Worm (Caenorhabditis elegans) whole organism, L2 larva: ENCODE data around the gene clec-42.

Experiments
- C34F6.9 ChIP-seq: fragments of 150-350 bp; optimal IDR thresholded peaks from 2 replicates; lab custom pipeline; 2014; ENCODE audit warnings: missing biosample characterization, missing genetic modification characterization
- F13H6.1 ChIP-seq: sonication (generic microtip); optimal IDR thresholded peaks from 2 replicates; lab custom pipeline; 2016; ENCODE audit warnings: missing genetic modification characterization, missing compliant biosample characterization
- R02D3.7 ChIP-seq: fragments of 150-350 bp; optimal IDR thresholded peaks from 2 replicates; lab custom pipeline; 2014; ENCODE audit warnings: missing biosample characterization, missing genetic modification characterization
- Y55F3AM.14 ChIP-seq: fragments of 200-800 bp; sonication (Bioruptor generic); optimal IDR thresholded peaks from 2 replicates; lab custom pipeline; 2018; ENCODE audit warnings: mild to moderate bottlenecking, missing genetic modification characterization, missing compliant biosample characterization
- ZK546.5 ChIP-seq: sonication (generic microtip); optimal IDR thresholded peaks from 2 replicates; lab custom pipeline; 2017; ENCODE audit warnings: missing biosample characterization, missing genetic modification characterization
- alr-1 ChIP-seq: fragments of 150-350 bp; optimal IDR thresholded peaks from 2 replicates; lab custom pipeline; 2014; ENCODE audit warnings: missing biosample characterization, missing genetic modification characterization
- ceh-16 ChIP-seq: fragments of 150-350 bp; optimal IDR thresholded peaks from 2 replicates; lab custom pipeline; 2014; ENCODE audit warnings: missing biosample characterization, missing genetic modification characterization
- dmd-4 ChIP-seq: sonication (generic microtip); optimal IDR thresholded peaks from 2 replicates; lab custom pipeline; 2017; ENCODE audit warnings: missing biosample characterization, missing genetic modification characterization
- egl-27 ChIP-seq: sonication (generic microtip); optimal IDR thresholded peaks from 3 replicates; lab custom pipeline; 2017; ENCODE audit warnings: missing biosample characterization, missing genetic modification reagents, missing genetic modification characterization
- elt-1 ChIP-seq: fragments of 150-350 bp; optimal IDR thresholded peaks from 2 replicates; lab custom pipeline; 2014; ENCODE audit warnings: missing biosample characterization, missing genetic modification characterization
- elt-3 ChIP-seq: sonication (generic microtip); optimal IDR thresholded peaks from 2 replicates; lab custom pipeline; 2017; ENCODE audit warnings: missing biosample characterization, missing genetic modification characterization
- fos-1 ChIP-seq: fragments of 150-350 bp; optimal IDR thresholded peaks from 2 replicates; lab custom pipeline; 2014; ENCODE audit warnings: missing biosample characterization, missing genetic modification characterization
- lin-11 ChIP-seq: fragments of 150-350 bp; sonication (generic microtip); optimal IDR thresholded peaks from 2 replicates; lab custom pipeline; 2014; ENCODE audit warnings: missing biosample characterization, missing genetic modification characterization, inconsistent platforms, mixed read lengths
- lin-13 ChIP-seq: fragments of 150-350 bp; optimal IDR thresholded peaks from 2 replicates; lab custom pipeline; 2014; ENCODE audit warnings: missing biosample characterization, missing genetic modification reagents, missing genetic modification characterization
- lin-39 ChIP-seq: fragments of 150-350 bp; optimal IDR thresholded peaks from 2 replicates; lab custom pipeline; 2014; ENCODE audit warnings: missing biosample characterization, missing genetic modification reagents, missing genetic modification characterization
- lsy-2 ChIP-seq, 2 experiments: fragments of 150-350 bp in 1 of 2; sonication (generic microtip) in 1 of 2; optimal IDR thresholded peaks; 2 replicates each; lab custom pipeline; 2014 to 2017; ENCODE audit warnings: missing biosample characterization in 2 of 2, missing genetic modification characterization in 2 of 2
- mab-5 ChIP-seq: fragments of 150-350 bp; optimal IDR thresholded peaks from 2 replicates; lab custom pipeline; 2014; ENCODE audit warnings: missing biosample characterization, missing genetic modification characterization
- mbf-1 ChIP-seq: sonication (generic microtip); optimal IDR thresholded peaks from 2 replicates; lab custom pipeline; 2017; ENCODE audit warnings: missing biosample characterization, missing genetic modification characterization
- mdl-1 ChIP-seq, 2 experiments: fragments of 150-350 bp in 1 of 2; sonication (generic microtip) in 1 of 2; optimal IDR thresholded peaks; 2 replicates each; lab custom pipeline; 2017; ENCODE audit warnings: missing biosample characterization in 2 of 2, missing genetic modification characterization in 2 of 2
- nhr-10 ChIP-seq: sonication (generic microtip); optimal IDR thresholded peaks from 2 replicates; lab custom pipeline; 2017; ENCODE audit warnings: missing biosample characterization, missing genetic modification characterization
- nhr-11 ChIP-seq: fragments of 150-350 bp; optimal IDR thresholded peaks from 2 replicates; lab custom pipeline; 2014; ENCODE audit warnings: missing biosample characterization, missing genetic modification characterization
- nhr-12 ChIP-seq: fragments of 150-350 bp; optimal IDR thresholded peaks from 2 replicates; lab custom pipeline; 2014; ENCODE audit warnings: missing biosample characterization, missing genetic modification characterization
- nhr-129 ChIP-seq: fragments of 150-350 bp; optimal IDR thresholded peaks from 2 replicates; lab custom pipeline; 2014; ENCODE audit warnings: missing biosample characterization, missing genetic modification characterization
- nhr-21 ChIP-seq: fragments of 150-350 bp; optimal IDR thresholded peaks from 2 replicates; lab custom pipeline; 2014; ENCODE audit warnings: missing biosample characterization, missing genetic modification characterization
- nhr-23 ChIP-seq: fragments of 150-350 bp; optimal IDR thresholded peaks from 2 replicates; lab custom pipeline; 2014; ENCODE audit warnings: missing biosample characterization, missing genetic modification reagents, missing genetic modification characterization
- nhr-237 ChIP-seq: fragments of 150-350 bp; optimal IDR thresholded peaks from 2 replicates; lab custom pipeline; 2014; ENCODE audit warnings: missing biosample characterization, missing genetic modification characterization
- nhr-6 ChIP-seq: fragments of 150-350 bp; optimal IDR thresholded peaks from 2 replicates; lab custom pipeline; 2014; ENCODE audit warnings: missing biosample characterization, missing genetic modification characterization
- sem-4 ChIP-seq: fragments of 150-350 bp; optimal IDR thresholded peaks from 2 replicates; lab custom pipeline; 2014; ENCODE audit warnings: missing biosample characterization, missing genetic modification reagents, missing genetic modification characterization
- skn-1 ChIP-seq: sonication (generic microtip); optimal IDR thresholded peaks from 2 replicates; lab custom pipeline; 2017; ENCODE audit warnings: missing biosample characterization, missing genetic modification characterization
- sma-9 ChIP-seq, 2 experiments: fragments of 150-350 bp in 1 of 2; sonication (generic microtip) in 1 of 2; optimal IDR thresholded peaks; 2 replicates each; lab custom pipeline; 2014 to 2016; ENCODE audit warnings: missing genetic modification characterization in 2 of 2, mild to moderate bottlenecking in 1 of 2, missing biosample characterization in 1 of 2, missing compliant biosample characterization in 1 of 2, missing genetic modification reagents in 1 of 2, moderate library complexity in 1 of 2
- unc-39 ChIP-seq: fragments of 150-350 bp; optimal IDR thresholded peaks from 2 replicates; lab custom pipeline; 2014; ENCODE audit warnings: missing biosample characterization, missing genetic modification characterization
- unc-55 ChIP-seq: fragments of 150-350 bp; sonication (generic microtip); optimal IDR thresholded peaks from 3 replicates; lab custom pipeline; 2014; ENCODE audit warnings: missing biosample characterization, missing genetic modification reagents, missing genetic modification characterization
- unc-62 ChIP-seq: fragments of 150-350 bp; optimal IDR thresholded peaks from 2 replicates; lab custom pipeline; 2014; ENCODE audit warnings: missing biosample characterization, missing genetic modification reagents, missing genetic modification characterization
- zag-1 ChIP-seq: fragments of 150-350 bp; optimal IDR thresholded peaks from 2 replicates; lab custom pipeline; 2014; ENCODE audit warnings: missing biosample characterization, missing genetic modification characterization
- ztf-1 ChIP-seq: fragments of 200-800 bp; sonication (Bioruptor generic); conservative IDR thresholded peaks from 2 replicates; pipeline ENCODE4 v1.3.6; 2022; ENCODE audit warnings: missing genetic modification characterization, missing compliant biosample characterization
- ztf-11 ChIP-seq: sonication (generic microtip); optimal IDR thresholded peaks from 2 replicates; lab custom pipeline; 2017; ENCODE audit warnings: missing biosample characterization, missing genetic modification characterization
- ztf-4 ChIP-seq: fragments of 150-350 bp; optimal IDR thresholded peaks from 2 replicates; lab custom pipeline; 2014; ENCODE audit warnings: missing biosample characterization, missing genetic modification characterization

The clec-42 gene

ce11 chrV:18184910-18185309, 6.3 kb upstream of the clec-42 start, which contains the start of gene C31G12.3:
Gene C31G12.3, plus strand, starts transcription at chrV:18185210.
- TF ChIP-seq Y55F3AM.14 (GFP tag; lab: Kevin White, UChicago) (no peak), ZK546.5 (tag; lab: Kevin White, UChicago) (no peak), unc-39 (tag; lab: Kevin White, UChicago) (no peak), nhr-129 (tag; lab: Kevin White, UChicago) (no peak), R02D3.7 (tag; lab: Kevin White, UChicago) (no peak), C34F6.9 (tag; lab: Kevin White, UChicago) (no peak), mab-5 (no peak), sma-9 (GFP tag; optimal IDR thresholded peaks at IDR 0.05; lab: Kevin White, UChicago) (no peak), sma-9 (tag; optimal IDR thresholded peaks at IDR 0.05; lab: Kevin White, UChicago) (no peak)

ce11 chrV:18188328-18188727, 2.9 kb upstream of the clec-42 start, which contains the start of gene clec-245:
Gene clec-245, minus strand, starts transcription at chrV:18188428.
- no peak for TF ChIP-seq sem-4 (tag; lab: Kevin White, UChicago)
- no peak for TF ChIP-seq mab-5
- TF ChIP-seq zag-1 (tag; lab: Kevin White, UChicago): no peak
- TF ChIP-seq nhr-10 (tag; lab: Kevin White, UChicago): no peak
- TF ChIP-seq C34F6.9 (tag; lab: Kevin White, UChicago): no peak
- no peak for TF ChIP-seq nhr-21
- no peak for TF ChIP-seq dmd-4 (tag; lab: Kevin White, UChicago)
- TF ChIP-seq elt-3: no peak
- no peak for TF ChIP-seq nhr-23 (tag; lab: Kevin White, UChicago)
- TF ChIP-seq F13H6.1 (tag; lab: Kevin White, UChicago): no peak
- no peak for TF ChIP-seq nhr-11 (tag; lab: Kevin White, UChicago)
- no peak for TF ChIP-seq R02D3.7 (tag; lab: Kevin White, UChicago)
- no peak for TF ChIP-seq mbf-1 (tag; lab: Kevin White, UChicago)
- TF ChIP-seq, all 48 proteins: peak for 0

ce11 chrV:18189181-18189580, 2.0 kb upstream of the clec-42 start, which contains the start of gene clec-246:
Gene clec-246, plus strand, starts transcription at chrV:18189481.
- TF ChIP-seq ZK546.5 (tag; lab: Kevin White, UChicago): no peak
- no peak for TF ChIP-seq zag-1 (tag; lab: Kevin White, UChicago)
- TF ChIP-seq R02D3.7 (tag; lab: Kevin White, UChicago): no peak
- TF ChIP-seq nhr-11 (tag; lab: Kevin White, UChicago): no peak
- TF ChIP-seq ceh-16: no peak
- no peak for TF ChIP-seq nhr-6 (tag; lab: Kevin White, UChicago)
- TF ChIP-seq unc-55 (GFP tag; lab: Kevin White, UChicago): no peak
- no peak for TF ChIP-seq fos-1 (tag; lab: Kevin White, UChicago)
- TF ChIP-seq dmd-4 (tag; lab: Kevin White, UChicago): no peak
- no peak for TF ChIP-seq skn-1
- no peak for TF ChIP-seq ztf-11
- no peak for TF ChIP-seq nhr-237 (tag; lab: Kevin White, UChicago)
- no peak for TF ChIP-seq lin-39 (tag; lab: Kevin White, UChicago)
- no peak for TF ChIP-seq unc-62

- no peak for TF ChIP-seq ztf-11
- TF ChIP-seq mab-5: no peak
- TF ChIP-seq, all 48 proteins: peak for 0
Observed at ce11 chrV:18195006-18195405, 3.8 kb downstream of the clec-42 start, which contains the start of gene F16H6.3. Gene F16H6.3, plus strand, starts transcription at chrV:18195306.

- TF ChIP-seq ztf-4: no peak
- TF ChIP-seq sma-9 (GFP tag; optimal IDR thresholded peaks at IDR 0.05; lab: Kevin White, UChicago): no peak
- TF ChIP-seq sma-9 (tag; optimal IDR thresholded peaks at IDR 0.05; lab: Kevin White, UChicago): no peak
- TF ChIP-seq nhr-23 (tag; lab: Kevin White, UChicago): no peak
- TF ChIP-seq dmd-4 (tag; lab: Kevin White, UChicago): no peak
- no peak for TF ChIP-seq nhr-10 (tag; lab: Kevin White, UChicago)
- TF ChIP-seq Y55F3AM.14 (GFP tag; lab: Kevin White, UChicago): no peak
- no peak for TF ChIP-seq mdl-1 (tag; optimal IDR thresholded peaks at IDR 0.05; lab: Kevin White, UChicago)
- no peak for TF ChIP-seq lsy-2 (tag; optimal IDR thresholded peaks at IDR 0.05; lab: Kevin White, UChicago)
- no peak for TF ChIP-seq nhr-11 (tag; lab: Kevin White, UChicago)
- no peak for TF ChIP-seq skn-1
- TF ChIP-seq mab-5: no peak
- TF ChIP-seq, all 48 proteins: peak for 0
Observed at ce11 chrV:18198421-18198820, 7.2 kb downstream of the clec-42 start, which contains the start of gene F16H6.4. Gene F16H6.4, plus strand, starts transcription at chrV:18198721.

- TF ChIP-seq ztf-1 (GFP tag; lab: Robert Waterston, UW) (no peak), alr-1 (tag; lab: Kevin White, UChicago) (no peak), nhr-129 (tag; lab: Kevin White, UChicago) (no peak), egl-27 (tag; lab: Kevin White, UChicago) (no peak), elt-3 (no peak), nhr-12 (no peak), lin-11 (no peak), nhr-21 (no peak), C34F6.9 (tag; lab: Kevin White, UChicago) (no peak), elt-1 (tag; lab: Kevin White, UChicago) (no peak), mbf-1 (tag; lab: Kevin White, UChicago) (no peak), ZK546.5 (tag; lab: Kevin White, UChicago) (no peak), Y55F3AM.14 (GFP tag; lab: Kevin White, UChicago) (no peak), dmd-4 (tag; lab: Kevin White, UChicago) (no peak), lin-13 (GFP tag; lab: Kevin White, UChicago) (no peak), sma-9 (GFP tag; optimal IDR thresholded peaks at IDR 0.05; lab: Kevin White, UChicago) (no peak), sma-9 (tag; optimal IDR thresholded peaks at IDR 0.05; lab: Kevin White, UChicago) (no peak)
Observed at ce11 chrV:18209071-18209470, 17.9 kb downstream of the clec-42 start, which contains the start of gene F16H6.7. Gene F16H6.7, minus strand, starts transcription at chrV:18209171.
